Worm (Caenorhabditis elegans): ENCODE measurements around the gene mrpl-39.

mrpl-39 gene

DNA sequence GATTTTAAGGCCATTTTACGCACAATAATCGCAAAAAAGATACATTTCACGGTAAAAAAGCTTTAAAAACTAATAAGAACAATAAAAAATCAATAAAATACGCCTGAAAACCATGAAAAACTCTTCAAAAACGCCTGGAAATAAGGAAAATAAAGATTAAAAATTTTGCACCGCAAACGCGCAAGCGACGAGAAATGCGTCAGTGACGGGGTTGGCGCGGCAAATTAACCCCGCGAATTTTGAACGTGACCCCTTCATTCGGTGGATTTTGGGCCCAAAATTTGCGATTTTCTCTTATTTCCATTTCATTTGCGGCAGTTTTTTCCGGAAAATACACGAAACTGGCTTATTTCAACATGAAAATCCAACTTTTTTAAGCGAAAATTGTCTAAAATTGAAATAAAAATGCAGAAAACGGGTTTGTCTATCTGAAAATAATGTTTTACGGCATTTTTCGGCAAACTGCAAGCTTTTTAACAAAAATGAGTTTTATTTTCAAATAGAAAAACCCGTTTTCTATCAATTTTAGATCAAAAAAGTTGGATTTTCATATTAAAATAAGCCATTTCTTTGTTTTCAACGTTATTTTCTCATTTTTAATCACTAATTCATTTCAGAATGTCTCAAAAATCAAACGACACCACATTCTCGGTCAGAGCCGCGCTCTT is 47.4 kb downstream of the mrpl-39 start, which contains the start of gene knl-3 (continued):
- TF ChIP-seq ztf-11 (tag; optimal IDR thresholded peaks at IDR 0.05): no peak
- peak; percentile 80 for TF ChIP-seq snpc-1.2 (GFP tag; IDR thresholded peaks at IDR 0.05)
- no peak for TF ChIP-seq dmd-8 (GFP tag; IDR thresholded peaks at IDR 0.05)
- no peak for TF ChIP-seq fos-1 (tag; optimal IDR thresholded peaks at IDR 0.05)
- TF ChIP-seq nhr-6 (tag; optimal IDR thresholded peaks at IDR 0.05): peak; percentile 57
- no peak for TF ChIP-seq zag-1 (tag; optimal IDR thresholded peaks at IDR 0.05)
- no peak for TF ChIP-seq ceh-28 (tag; optimal IDR thresholded peaks at IDR 0.05)
- peak; percentile 81 for TF ChIP-seq hlh-11 (tag; optimal IDR thresholded peaks at IDR 0.05)
- peak; percentile 64 for TF ChIP-seq lin-29 (GFP tag; IDR thresholded peaks at IDR 0.05)
- no peak for TF ChIP-seq skn-1 (tag; optimal IDR thresholded peaks at IDR 0.05)
- no peak for TF ChIP-seq ceh-62 (tag; optimal IDR thresholded peaks at IDR 0.05)
- peak; percentile 78 for TF ChIP-seq saeg-2 (GFP tag; IDR thresholded peaks at IDR 0.05)
- TF ChIP-seq nhr-111 (GFP tag; optimal IDR thresholded peaks at IDR 0.05): no peak
- TF ChIP-seq ceh-20 (GFP tag; IDR thresholded peaks at IDR 0.05): peak; percentile 78
- peak; percentile 87 for TF ChIP-seq lin-13 (GFP tag; optimal IDR thresholded peaks at IDR 0.05)
- TF ChIP-seq cey-2 (tag; optimal IDR thresholded peaks at IDR 0.05; ENCODE audit: borderline replicate concordance, insufficient read depth): no peak
- TF ChIP-seq dmd-6 (GFP tag; IDR thresholded peaks at IDR 0.05): peak; percentile 79
- no peak for TF ChIP-seq unc-62 (GFP tag; optimal IDR thresholded peaks at IDR 0.05 in 1 of 2)
- TF ChIP-seq unc-62 (tag; optimal IDR thresholded peaks at IDR 0.05): no peak
- TF ChIP-seq pqm-1 (tag; optimal IDR thresholded peaks at IDR 0.05): no peak
- peak; percentile 87 for TF ChIP-seq rbr-2 (tag; optimal IDR thresholded peaks at IDR 0.05)
- TF ChIP-seq nhr-11 (tag; optimal IDR thresholded peaks at IDR 0.05): peak; percentile 82
- TF ChIP-seq mes-2 (tag; optimal IDR thresholded peaks at IDR 0.05; ENCODE audit: poor library complexity, severe bottlenecking): peak; percentile 93
- no peak for TF ChIP-seq zip-11 (GFP tag; IDR thresholded peaks at IDR 0.05)
- peak; percentile 76 for TF ChIP-seq vab-7 (GFP tag; IDR thresholded peaks at IDR 0.05)
- TF ChIP-seq gei-8 (GFP tag; optimal IDR thresholded peaks at IDR 0.05): no peak
- peak; percentile 84 for TF ChIP-seq Y48G9A.11 (GFP tag; IDR thresholded peaks at IDR 0.05)
- peak; percentile 0 to 66 for TF ChIP-seq hif-1 (tag; optimal IDR thresholded peaks at IDR 0.05)
- TF ChIP-seq nhr-76 (tag; optimal IDR thresholded peaks at IDR 0.05): no peak
- no peak for TF ChIP-seq tag-97 (GFP tag; IDR thresholded peaks at IDR 0.05)
- no peak for TF ChIP-seq nhr-41 (GFP tag; IDR thresholded peaks at IDR 0.05)
- TF ChIP-seq ZK337.2 (GFP tag; IDR thresholded peaks at IDR 0.05): no peak
- peak in 1 of 2 experiments; percentile 45 for TF ChIP-seq daf-16 (GFP tag; optimal IDR thresholded peaks at IDR 0.05)
- peak; percentile 44 for TF ChIP-seq daf-16 (tag; optimal IDR thresholded peaks at IDR 0.05)
- peak; percentile 44 for TF ChIP-seq snpc-4 (tag; optimal IDR thresholded peaks at IDR 0.05)
- no peak for TF ChIP-seq madf-9 (GFP tag; conservative IDR thresholded peaks at IDR 0.05)
- TF ChIP-seq F10B5.3 (tag; optimal IDR thresholded peaks at IDR 0.05): peak; percentile 66
- no peak for TF ChIP-seq ceh-32 (tag; optimal IDR thresholded peaks at IDR 0.05; ENCODE audit: poor library complexity)
- peak; percentile 54; the same call in 1 of the 2 replicates for TF ChIP-seq tra-1 (GFP tag; IDR thresholded peaks at IDR 0.05)
- peak; percentile 47 for TF ChIP-seq zip-2 (tag; optimal IDR thresholded peaks at IDR 0.05)
- no peak for TF ChIP-seq daf-8 (GFP tag; IDR thresholded peaks at IDR 0.05)
- TF ChIP-seq hlh-30 (tag; optimal IDR thresholded peaks at IDR 0.05; ENCODE audit: insufficient read depth): peak; percentile 81
- TF ChIP-seq php-3 (GFP tag; IDR thresholded peaks at IDR 0.05): peak; percentile 68
- peak in 1 of 2 experiments; percentile 32 for TF ChIP-seq mdl-1 (tag; optimal IDR thresholded peaks at IDR 0.05)
- no peak for TF ChIP-seq Y105C5A.15 (GFP tag; IDR thresholded peaks at IDR 0.05)
- no peak for TF ChIP-seq lim-7 (GFP tag; IDR thresholded peaks at IDR 0.05)
- TF ChIP-seq Y5F2A.4 (GFP tag; optimal IDR thresholded peaks at IDR 0.05): no peak
- TF ChIP-seq spr-3 (GFP tag; optimal IDR thresholded peaks at IDR 0.05): peak; percentile 78
- peak; percentile 66 for TF ChIP-seq nhr-28 (tag; optimal IDR thresholded peaks at IDR 0.05)
- peak; percentile 87 for TF ChIP-seq nhr-102 (tag; optimal IDR thresholded peaks at IDR 0.05)
- TF ChIP-seq zfp-2 (tag; optimal IDR thresholded peaks at IDR 0.05): peak; percentile 40

All from whole organism, L4 larva.